Fruit fly (Drosophila melanogaster) whole organism, embryonic: ENCODE results near the gene clumsy.

Source experiments
- Awh ChIP-seq: fragments of 200-800 bp; sonication (Bioruptor generic); IDR thresholded peaks from 2 replicates; pipeline ENCODE4, ENCODE4 v1.3.6; 2022; ENCODE audit warnings: missing biosample characterization, missing genetic modification characterization
- CG10267 ChIP-seq: fragments of 200-800 bp; sonication (Bioruptor generic); optimal IDR thresholded peaks from 2 replicates; lab custom pipeline; 2018; ENCODE audit warnings: missing biosample characterization, mild to moderate bottlenecking, missing genetic modification characterization, moderate library complexity
- CG10654 ChIP-seq: fragments of 200-800 bp; sonication (Bioruptor generic); optimal IDR thresholded peaks from 2 replicates; lab custom pipeline; 2016; ENCODE audit warnings: missing biosample characterization, missing genetic modification characterization
- CG11093 ChIP-seq: fragments of 200-800 bp; sonication (Bioruptor generic); IDR thresholded peaks from 3 replicates; pipeline ENCODE4 v1.3.6; 2022; ENCODE audit warnings: missing biosample characterization, missing genetic modification characterization
- CG12071 ChIP-seq: fragments of 200-800 bp; sonication (Bioruptor generic); optimal IDR thresholded peaks from 3 replicates; lab custom pipeline; 2018; ENCODE audit warnings: missing biosample characterization, mild to moderate bottlenecking, missing genetic modification characterization
- CG13296 ChIP-seq: fragments of 200-800 bp; sonication (Bioruptor generic); optimal IDR thresholded peaks from 3 replicates; lab custom pipeline; 2018; ENCODE audit warnings: missing biosample characterization, mild to moderate bottlenecking, missing genetic modification characterization
- CG13624 ChIP-seq: fragments of 200-800 bp; sonication (Bioruptor generic); optimal IDR thresholded peaks from 2 replicates; lab custom pipeline; 2016; ENCODE audit warnings: missing biosample characterization, missing genetic modification characterization
- CG15269 ChIP-seq: fragments of 200-800 bp; sonication (Bioruptor generic); optimal IDR thresholded peaks from 2 replicates; lab custom pipeline; 2018; ENCODE audit warnings: missing biosample characterization, mild to moderate bottlenecking, missing genetic modification characterization, moderate library complexity
- CG15514 ChIP-seq: fragments of 200-800 bp; sonication (Bioruptor generic); optimal IDR thresholded peaks from 3 replicates; lab custom pipeline; 2017; ENCODE audit warnings: missing biosample characterization, missing genetic modification characterization, mild to moderate bottlenecking, moderate library complexity, missing genetic modification reagents
- CG1602 ChIP-seq: fragments of 200-800 bp; sonication (Bioruptor generic); optimal IDR thresholded peaks from 3 replicates; lab custom pipeline; 2016; ENCODE audit warnings: missing biosample characterization, missing genetic modification characterization
- CG17359 ChIP-seq: fragments of 200-800 bp; sonication (Bioruptor generic); optimal IDR thresholded peaks from 3 replicates; lab custom pipeline; 2018; ENCODE audit warnings: missing biosample characterization, mild to moderate bottlenecking, missing genetic modification characterization, moderate library complexity
- CG17802 ChIP-seq: fragments of 200-800 bp; sonication (Bioruptor generic); optimal IDR thresholded peaks from 2 replicates; lab custom pipeline; 2018; ENCODE audit warnings: missing biosample characterization, mild to moderate bottlenecking, missing genetic modification characterization, moderate library complexity
- CG2120 ChIP-seq: fragments of 200-800 bp; sonication (Bioruptor generic); optimal IDR thresholded peaks from 3 replicates; lab custom pipeline; 2016; ENCODE audit warnings: missing biosample characterization, missing genetic modification characterization
- CG3281 ChIP-seq: fragments of 200-800 bp; sonication (Bioruptor generic); optimal IDR thresholded peaks from 3 replicates; lab custom pipeline; 2017; ENCODE audit warnings: missing biosample characterization, mild to moderate bottlenecking, missing genetic modification characterization
- CG6765 ChIP-seq: fragments of 200-800 bp; sonication (Bioruptor generic); optimal IDR thresholded peaks from 3 replicates; lab custom pipeline; 2017; ENCODE audit warnings: missing biosample characterization, mild to moderate bottlenecking, missing genetic modification characterization
- CG7987 ChIP-seq: fragments of 200-800 bp; sonication (Bioruptor generic); optimal IDR thresholded peaks from 2 replicates; lab custom pipeline; 2018; ENCODE audit warnings: missing biosample characterization, mild to moderate bottlenecking, missing genetic modification characterization, moderate library complexity
- D19A ChIP-seq: fragments of 200-800 bp; optimal IDR thresholded peaks from 3 replicates; lab custom pipeline; 2019; ENCODE audit warnings: missing biosample characterization, mild to moderate bottlenecking, missing genetic modification characterization, moderate library complexity
- D19B ChIP-seq: fragments of 200-800 bp; sonication (Bioruptor generic); optimal IDR thresholded peaks from 2 replicates; lab custom pipeline; 2017; ENCODE audit warnings: missing biosample characterization, mild to moderate bottlenecking, missing genetic modification characterization
- Dll ChIP-seq: fragments of 200-800 bp; sonication (Bioruptor generic); IDR thresholded peaks from 4 replicates; pipeline ENCODE4 v1.3.6; 2022; ENCODE audit warnings: missing biosample characterization, missing genetic modification characterization; ENCODE audit not compliant: partially characterized antibody
- E2f1 ChIP-seq: fragments of 200-800 bp; sonication (Bioruptor generic); IDR thresholded peaks from 2 replicates; pipeline ENCODE4 v1.3.6; 2022; ENCODE audit warnings: missing biosample characterization, missing genetic modification characterization
- Fer1 ChIP-seq: fragments of 200-800 bp; sonication (Bioruptor generic); optimal IDR thresholded peaks from 2 replicates; lab custom pipeline; 2017; ENCODE audit warnings: missing biosample characterization, mild to moderate bottlenecking, missing genetic modification characterization
- Fer2 ChIP-seq: fragments of 200-800 bp; sonication (Bioruptor generic); optimal IDR thresholded peaks from 2 replicates; lab custom pipeline; 2018; ENCODE audit warnings: missing biosample characterization, mild to moderate bottlenecking, missing genetic modification characterization, moderate library complexity
- Gsc ChIP-seq: fragments of 200-800 bp; sonication (Bioruptor generic); IDR thresholded peaks from 2 replicates; pipeline ENCODE4 v1.3.6; 2022; ENCODE audit warnings: missing biosample characterization, missing genetic modification characterization
- HLH4C ChIP-seq: fragments of 200-800 bp; sonication (Bioruptor generic); IDR thresholded peaks from 3 replicates; pipeline ENCODE4 v1.3.6; 2022; ENCODE audit warnings: missing biosample characterization, missing genetic modification characterization; ENCODE audit not compliant: partially characterized antibody
- HmgD ChIP-seq: fragments of 200-800 bp; sonication (Bioruptor generic); optimal IDR thresholded peaks from 3 replicates; lab custom pipeline; 2016; ENCODE audit warnings: missing biosample characterization, missing genetic modification characterization
- Jarid2 ChIP-seq: fragments of 200-800 bp; sonication (Bioruptor generic); optimal IDR thresholded peaks from 3 replicates; lab custom pipeline; 2017; ENCODE audit warnings: mild to moderate bottlenecking, missing biosample characterization, missing genetic modification reagents, missing genetic modification characterization
- MESR4 ChIP-seq: fragments of 200-800 bp; sonication (Bioruptor generic); optimal IDR thresholded peaks from 2 replicates; lab custom pipeline; 2018; ENCODE audit warnings: missing biosample characterization, mild to moderate bottlenecking, missing genetic modification characterization, moderate library complexity
- Med ChIP-seq: fragments of 200-800 bp; sonication (Bioruptor generic); peaks from one replicate; lab custom pipeline; 2016; ENCODE audit warnings: missing biosample characterization, missing genetic modification characterization, mild to moderate bottlenecking, inconsistent platforms, moderate library complexity
- Rfx ChIP-seq: fragments of 200-800 bp; sonication (Bioruptor generic); IDR thresholded peaks from 2 replicates; pipeline ENCODE4 v1.3.6; 2022; ENCODE audit warnings: missing biosample characterization, missing genetic modification characterization
- Taf1 ChIP-seq: fragments of 200-800 bp; sonication (Bioruptor generic); IDR thresholded peaks from 2 replicates; pipeline ENCODE4 v1.3.6; 2022; ENCODE audit warnings: missing biosample characterization, missing genetic modification characterization
- ash1 ChIP-seq: fragments of 200-800 bp; sonication (Bioruptor generic); optimal IDR thresholded peaks from 2 replicates; lab custom pipeline; 2018; ENCODE audit warnings: missing biosample characterization, mild to moderate bottlenecking, missing genetic modification characterization
- az2 ChIP-seq: fragments of 200-800 bp; sonication (Bioruptor generic); optimal IDR thresholded peaks from 3 replicates; lab custom pipeline; 2016; ENCODE audit warnings: missing biosample characterization, missing genetic modification characterization
- bowl ChIP-seq: fragments of 200-800 bp; sonication (Bioruptor generic); IDR thresholded peaks from 2 replicates; pipeline ENCODE4 v1.3.6; 2022; ENCODE audit warnings: missing biosample characterization, missing genetic modification characterization
- caup ChIP-seq: fragments of 200-800 bp; sonication (Bioruptor generic); optimal IDR thresholded peaks from 3 replicates; lab custom pipeline; 2017; ENCODE audit warnings: missing biosample characterization, mild to moderate bottlenecking, missing genetic modification characterization, moderate library complexity; ENCODE audit not compliant: severe bottlenecking
- corto ChIP-seq: fragments of 200-800 bp; sonication (Bioruptor generic); optimal IDR thresholded peaks from 2 replicates; lab custom pipeline; 2016; ENCODE audit warnings: missing biosample characterization, mild to moderate bottlenecking, missing genetic modification characterization, moderate library complexity
- crp ChIP-seq, 2 experiments: fragments of 200-800 bp; sonication (Bioruptor generic); optimal IDR thresholded peaks; 2 replicates in 1 of 2; 3 replicates in 1 of 2; lab custom pipeline; 2017; ENCODE audit warnings: missing biosample characterization in 2 of 2, missing genetic modification characterization in 2 of 2, mild to moderate bottlenecking in 1 of 2, moderate library complexity in 1 of 2
- hkb ChIP-seq, 2 experiments: fragments of 200-800 bp in 1 of 2; fragments of >200 bp in 1 of 2; sonication (Bioruptor generic) in 1 of 2; IDR thresholded peaks in 1 of 2; optimal IDR thresholded peaks in 1 of 2; 2 replicates each; pipeline versions ENCODE4 v1.3.6 to Lab custom; 2017 to 2022; ENCODE audit warnings: missing biosample characterization in 1 of 2, missing genetic modification characterization in 1 of 2
- ind ChIP-seq: fragments of 200-800 bp; sonication (Bioruptor generic); optimal IDR thresholded peaks from 3 replicates; lab custom pipeline; 2016; ENCODE audit warnings: missing biosample characterization, missing genetic modification characterization
- nerfin-1 ChIP-seq: fragments of 200-800 bp; sonication (Bioruptor generic); optimal IDR thresholded peaks from 3 replicates; lab custom pipeline; 2019; ENCODE audit warnings: missing biosample characterization, mild to moderate bottlenecking, missing genetic modification characterization, moderate library complexity
- pb ChIP-seq: fragments of 200-800 bp; sonication (Bioruptor generic); optimal IDR thresholded peaks from 3 replicates; lab custom pipeline; 2016; ENCODE audit warnings: missing biosample characterization, missing genetic modification characterization
- phol ChIP-seq: fragments of 200-800 bp; sonication (Bioruptor generic); optimal IDR thresholded peaks from 3 replicates; lab custom pipeline; 2018; ENCODE audit warnings: missing biosample characterization, mild to moderate bottlenecking, missing genetic modification characterization, moderate library complexity
- pzg ChIP-seq: fragments of 200-800 bp; sonication (Bioruptor generic); optimal IDR thresholded peaks from 3 replicates; lab custom pipeline; 2018; ENCODE audit warnings: missing biosample characterization, mild to moderate bottlenecking, missing genetic modification characterization, moderate library complexity
- rib ChIP-seq: fragments of 200-800 bp; sonication (Bioruptor generic); IDR thresholded peaks from 2 replicates; pipeline ENCODE4 v1.3.6; 2022; ENCODE audit warnings: missing biosample characterization, missing genetic modification characterization
- run ChIP-seq: fragments of 200-800 bp; sonication (Bioruptor generic); optimal IDR thresholded peaks from 3 replicates; lab custom pipeline; 2018; ENCODE audit warnings: missing biosample characterization, mild to moderate bottlenecking, missing genetic modification characterization
- tap ChIP-seq: fragments of 200-800 bp; optimal IDR thresholded peaks from 3 replicates; lab custom pipeline; 2019; ENCODE audit warnings: missing biosample characterization, mild to moderate bottlenecking, missing genetic modification characterization, moderate library complexity
- tgo ChIP-seq: fragments of 200-800 bp; sonication (Bioruptor generic); IDR thresholded peaks from 3 replicates; pipeline ENCODE4 v1.3.6; 2022; ENCODE audit warnings: missing biosample characterization, missing genetic modification characterization
- unpg ChIP-seq: fragments of 200-800 bp; sonication (Bioruptor generic); optimal IDR thresholded peaks from 3 replicates; lab custom pipeline; 2018; ENCODE audit warnings: missing biosample characterization, mild to moderate bottlenecking, missing genetic modification characterization, moderate library complexity
- zf30C ChIP-seq: fragments of 200-800 bp; sonication (Bioruptor generic); optimal IDR thresholded peaks from 3 replicates; lab custom pipeline; 2018; ENCODE audit warnings: missing biosample characterization, mild to moderate bottlenecking, missing genetic modification characterization
- zfh1 ChIP-seq: fragments of 200-800 bp; sonication (Bioruptor generic); IDR thresholded peaks from 3 replicates; pipeline ENCODE4 v1.3.6; 2022; ENCODE audit warnings: missing biosample characterization, missing genetic modification characterization

The clumsy gene

dm6 chr2L:21163311-21163842 is 42.9 kb upstream of the clumsy start, which contains the start of gene Noc2 (continued):
- peak; percentile 24 for TF ChIP-seq CG1602 (GFP tag; lab: Kevin White, UChicago)
- no peak for TF ChIP-seq zf30C (GFP tag; lab: Kevin White, UChicago)
- peak; percentile 62; the same call in 1 of the 3 replicates for TF ChIP-seq CG11093 (GFP tag; lab: Robert Waterston, UW)
- TF ChIP-seq pb: no peak
- TF ChIP-seq Jarid2 (GFP tag; lab: Kevin White, UChicago): no peak
- TF ChIP-seq unpg (GFP tag; lab: Kevin White, UChicago): peak; percentile 27
- no peak for TF ChIP-seq hkb (optimal IDR thresholded peaks at IDR 0.05; lab: Kevin White, UChicago)
- TF ChIP-seq hkb (GFP tag; IDR thresholded peaks at IDR 0.05; lab: Robert Waterston, UW): peak; percentile 43; the same call in 1 of the 2 replicates
- TF ChIP-seq Awh (GFP tag; lab: Robert Waterston, UW): no peak
- peak; percentile 35 for TF ChIP-seq CG15269 (tag; lab: Kevin White, UChicago)
- no peak for TF ChIP-seq ash1 (GFP tag; lab: Kevin White, UChicago)
- TF ChIP-seq MESR4 (GFP tag; lab: Kevin White, UChicago): peak; percentile 74
- TF ChIP-seq phol (tag; lab: Kevin White, UChicago): peak; percentile 66
- TF ChIP-seq HLH4C (GFP tag; lab: Robert Waterston, UW): no peak
- TF ChIP-seq tgo (GFP tag; lab: Robert Waterston, UW): peak; percentile 46; the same call in 2 of the 3 replicates
- TF ChIP-seq CG10654 (GFP tag; lab: Kevin White, UChicago): no peak
- no peak for TF ChIP-seq CG12071 (GFP tag; lab: Kevin White, UChicago)
- peak; percentile 14; the same call in 1 of the 2 replicates for TF ChIP-seq Taf1 (GFP tag; lab: Robert Waterston, UW)
- peak; percentile 65; the same call in 2 of the 3 replicates for TF ChIP-seq zfh1 (GFP tag; lab: Robert Waterston, UW)
- peak; percentile 68; the same call in 1 of the 2 replicates for TF ChIP-seq Rfx
- TF ChIP-seq corto (GFP tag; lab: Kevin White, UChicago): no peak
- TF ChIP-seq CG17802 (tag; lab: Kevin White, UChicago): peak; percentile 27
- peak; percentile 37 for TF ChIP-seq CG15514 (GFP tag; lab: Kevin White, UChicago)
- no peak for TF ChIP-seq crp (GFP tag; optimal IDR thresholded peaks at IDR 0.05; lab: Kevin White, UChicago)
- TF ChIP-seq CG13296: peak; percentile 21
- TF ChIP-seq rib (GFP tag; lab: Robert Waterston, UW): no peak
- TF ChIP-seq CG3281: peak; percentile 58
- no peak for TF ChIP-seq bowl
- no peak for TF ChIP-seq D19B
- peak; percentile 53 for TF ChIP-seq CG6765 (GFP tag; lab: Kevin White, UChicago)
- TF ChIP-seq CG10267 (tag; lab: Kevin White, UChicago): peak; percentile 37
- TF ChIP-seq D19A (tag; lab: Kevin White, UChicago): peak; percentile 5
- TF ChIP-seq CG7987 (GFP tag; lab: Kevin White, UChicago): no peak
- TF ChIP-seq az2: peak; percentile 54
- TF ChIP-seq caup (GFP tag; lab: Kevin White, UChicago): no peak
- TF ChIP-seq nerfin-1 (tag; lab: Kevin White, UChicago): no peak
- TF ChIP-seq Dll (GFP tag; lab: Robert Waterston, UW): no peak
- TF ChIP-seq E2f1 (GFP tag; lab: Robert Waterston, UW): peak; percentile 51
- TF ChIP-seq run (tag; lab: Kevin White, UChicago): no peak
- TF ChIP-seq CG13624: no peak
- TF ChIP-seq Med (GFP tag; lab: Kevin White, UChicago): peak; percentile 84
- TF ChIP-seq Fer2: no peak
- TF ChIP-seq ind (GFP tag; lab: Kevin White, UChicago): peak; percentile 63
- TF ChIP-seq CG17359 (tag; lab: Kevin White, UChicago): peak; percentile 7
- no peak for TF ChIP-seq tap
- TF ChIP-seq CG2120: peak; percentile 58
- TF ChIP-seq Fer1 (GFP tag; lab: Kevin White, UChicago): peak; percentile 4
- TF ChIP-seq pzg (GFP tag; lab: Kevin White, UChicago): peak; percentile 40
- TF ChIP-seq HmgD: peak; percentile 1
- no peak; the same call in 1 of the 2 replicates for TF ChIP-seq Gsc (GFP tag; lab: Robert Waterston, UW)
